Worm (Caenorhabditis elegans): Measurements from ENCODE around the gene T05A7.3.
A peak's percentile ranks its signal among the peaks of the same experiment; 100 is the strongest.

T05A7.3 gene

ce11 chrII:4638891-4639290, 36.7 kb upstream of the T05A7.3 start:
- no peak for TF ChIP-seq mbf-1 (tag; optimal IDR thresholded peaks at IDR 0.05)

ce11 chrII:4640748-4641147, 34.8 kb upstream of the T05A7.3 start:
- TF ChIP-seq unc-55 (GFP tag; optimal IDR thresholded peaks at IDR 0.05): peak; percentile 47
- peak; percentile 37 for TF ChIP-seq C34F6.9 (tag; optimal IDR thresholded peaks at IDR 0.05)
- no peak for TF ChIP-seq lsy-2 (tag; optimal IDR thresholded peaks at IDR 0.05)

- no peak for TF ChIP-seq mab-5 (tag; optimal IDR thresholded peaks at IDR 0.05)
- no peak for TF ChIP-seq sem-4 (tag; optimal IDR thresholded peaks at IDR 0.05)
- no peak for TF ChIP-seq snpc-4 (tag; optimal IDR thresholded peaks at IDR 0.05)
- no peak for TF ChIP-seq crh-2 (tag; optimal IDR thresholded peaks at IDR 0.05)
- no peak for TF ChIP-seq nhr-25 (tag; optimal IDR thresholded peaks at IDR 0.05)
- no peak for TF ChIP-seq nhr-12 (tag; optimal IDR thresholded peaks at IDR 0.05)
- no peak for TF ChIP-seq R02D3.7 (tag; optimal IDR thresholded peaks at IDR 0.05)
- TF ChIP-seq sma-9 (GFP tag; optimal IDR thresholded peaks at IDR 0.05): no peak
- no peak for TF ChIP-seq sma-9 (tag; optimal IDR thresholded peaks at IDR 0.05)
- no peak for TF ChIP-seq ztf-1 (GFP tag; conservative IDR thresholded peaks at IDR 0.05)
- no peak for TF ChIP-seq C34F6.9 (tag; optimal IDR thresholded peaks at IDR 0.05)
- TF ChIP-seq nhr-6 (tag; optimal IDR thresholded peaks at IDR 0.05): no peak
- TF ChIP-seq gmeb-1 (tag; optimal IDR thresholded peaks at IDR 0.05): no peak
- no peak for TF ChIP-seq dmd-4 (tag; optimal IDR thresholded peaks at IDR 0.05)
- no peak for TF ChIP-seq ztf-4 (tag; optimal IDR thresholded peaks at IDR 0.05)
- no peak for TF ChIP-seq unc-55 (GFP tag; optimal IDR thresholded peaks at IDR 0.05)
- no peak for TF ChIP-seq elt-1 (tag; optimal IDR thresholded peaks at IDR 0.05)
These were observed 26.8 kb upstream of the T05A7.3 start, which contains the start of gene lgc-27 for ce11 chrII:4648785-4649184. lgc-27 (plus strand) TSS chrII:4649085.

- TF ChIP-seq ZK546.5 (tag; optimal IDR thresholded peaks at IDR 0.05): no peak
- no peak for TF ChIP-seq unc-55 (GFP tag; optimal IDR thresholded peaks at IDR 0.05)
- TF ChIP-seq unc-39 (tag; optimal IDR thresholded peaks at IDR 0.05): no peak
- no peak for TF ChIP-seq F13H6.1 (tag; optimal IDR thresholded peaks at IDR 0.05)
- no peak for TF ChIP-seq peb-1 (tag; optimal IDR thresholded peaks at IDR 0.05)
- no peak for TF ChIP-seq nhr-25 (tag; optimal IDR thresholded peaks at IDR 0.05)
- no peak for TF ChIP-seq unc-62 (GFP tag; optimal IDR thresholded peaks at IDR 0.05)
- TF ChIP-seq blmp-1 (tag; optimal IDR thresholded peaks at IDR 0.05; ENCODE audit: insufficient read depth): no peak
- TF ChIP-seq nhr-23 (tag; optimal IDR thresholded peaks at IDR 0.05): no peak
- no peak for TF ChIP-seq snpc-4 (tag; optimal IDR thresholded peaks at IDR 0.05)
These were observed 25.5 kb upstream of the T05A7.3 start for ce11 chrII:4650072-4650471.

- TF ChIP-seq nhr-23 (tag; optimal IDR thresholded peaks at IDR 0.05) (no peak), elt-3 (tag; optimal IDR thresholded peaks at IDR 0.05) (no peak), nhr-11 (tag; optimal IDR thresholded peaks at IDR 0.05) (no peak), lin-39 (tag; optimal IDR thresholded peaks at IDR 0.05) (no peak), alr-1 (tag; optimal IDR thresholded peaks at IDR 0.05) (no peak), fos-1 (tag; optimal IDR thresholded peaks at IDR 0.05) (no peak), unc-39 (tag; optimal IDR thresholded peaks at IDR 0.05) (no peak), mab-5 (tag; optimal IDR thresholded peaks at IDR 0.05) (no peak), unc-62 (GFP tag; optimal IDR thresholded peaks at IDR 0.05) (no peak), mdl-1 (tag; optimal IDR thresholded peaks at IDR 0.05) (no peak)
These were observed 19.7 kb upstream of the T05A7.3 start, which contains the start of gene fut-6 for ce11 chrII:4655834-4656233. fut-6 (minus strand) TSS chrII:4655934.

- peak; percentile 49 for TF ChIP-seq fos-1 (tag; optimal IDR thresholded peaks at IDR 0.05)
- TF ChIP-seq R02D3.7 (tag; optimal IDR thresholded peaks at IDR 0.05): no peak
These were observed 18.2 kb upstream of the T05A7.3 start for ce11 chrII:4657370-4657769.

- TF ChIP-seq elt-3 (tag; optimal IDR thresholded peaks at IDR 0.05): no peak
- no peak for TF ChIP-seq C34F6.9 (tag; optimal IDR thresholded peaks at IDR 0.05)
- no peak for TF ChIP-seq mab-5 (tag; optimal IDR thresholded peaks at IDR 0.05)
- no peak for TF ChIP-seq alr-1 (tag; optimal IDR thresholded peaks at IDR 0.05)
- no peak for TF ChIP-seq zag-1 (tag; optimal IDR thresholded peaks at IDR 0.05)
- TF ChIP-seq mdl-1 (tag; optimal IDR thresholded peaks at IDR 0.05): no peak
- no peak for TF ChIP-seq blmp-1 (tag; optimal IDR thresholded peaks at IDR 0.05; ENCODE audit: insufficient read depth)
- TF ChIP-seq ZK546.5 (tag; optimal IDR thresholded peaks at IDR 0.05): no peak
- TF ChIP-seq nhr-23 (tag; optimal IDR thresholded peaks at IDR 0.05): no peak
- no peak for TF ChIP-seq dmd-4 (tag; optimal IDR thresholded peaks at IDR 0.05)
- no peak for TF ChIP-seq snpc-4 (tag; optimal IDR thresholded peaks at IDR 0.05)
- TF ChIP-seq sma-9 (GFP tag; optimal IDR thresholded peaks at IDR 0.05): no peak
- no peak for TF ChIP-seq sma-9 (tag; optimal IDR thresholded peaks at IDR 0.05)
These were observed 17.3 kb upstream of the T05A7.3 start for ce11 chrII:4658245-4658644.
